Worm (Caenorhabditis elegans): Measurements from ENCODE around the gene rgs-7.

- TF ChIP-seq ama-1 (optimal IDR thresholded peaks at IDR 0.05) (no peak), hnd-1 (tag; optimal IDR thresholded peaks at IDR 0.05) (no peak)
Observed at ce11 chrX:3573482-3573881, 31.1 kb downstream of the rgs-7 start, which contains the start of gene T27A10.5.

Data from whole organism, early embryonic.